Worm (Caenorhabditis elegans) whole organism, early embryonic: ENCODE measurements around the gene fut-2.

Source experiments
- F13C5.2 ChIP-seq: sonication (generic microtip); optimal IDR thresholded peaks from 2 replicates; lab custom pipeline; 2017; ENCODE audit warnings: mild to moderate bottlenecking, missing genetic modification characterization, inconsistent platforms, missing compliant biosample characterization
- ceh-36 ChIP-seq: sonication (generic microtip); optimal IDR thresholded peaks from 2 replicates; lab custom pipeline; 2016; ENCODE audit warnings: missing genetic modification characterization, inconsistent platforms, missing compliant biosample characterization
- hnd-1 ChIP-seq: sonication (generic microtip); optimal IDR thresholded peaks from 2 replicates; lab custom pipeline; 2016; ENCODE audit warnings: missing genetic modification characterization, missing compliant biosample characterization

- TF ChIP-seq F13C5.2 (tag; lab: Kevin White, UChicago) (no peak), hnd-1 (no peak), ceh-36 (no peak)
These were observed 33.8 kb downstream of the fut-2 start for ce11 chrV:6541875-6542274.
